Worm (Caenorhabditis elegans) whole organism, L3 larva: Measurements from ENCODE around the gene col-10.

ENCODE experiments used
- R02D3.7 ChIP-seq: fragments of 150-350 bp; optimal IDR thresholded peaks from 2 replicates; lab custom pipeline; 2014; ENCODE audit warnings: missing biosample characterization, missing genetic modification characterization
- ceh-82 ChIP-seq: fragments of 150-350 bp; optimal IDR thresholded peaks from 2 replicates; lab custom pipeline; 2014; ENCODE audit warnings: missing biosample characterization, missing genetic modification characterization
- lin-15B ChIP-seq: fragments of 150-350 bp; optimal IDR thresholded peaks from 2 replicates; lab custom pipeline; 2014; ENCODE audit warnings: missing biosample characterization, missing genetic modification characterization
- nhr-237 ChIP-seq: fragments of 150-350 bp; optimal IDR thresholded peaks from 2 replicates; lab custom pipeline; 2014; ENCODE audit warnings: missing biosample characterization, missing genetic modification characterization
- ztf-11 ChIP-seq: fragments of 150-350 bp; optimal IDR thresholded peaks from 2 replicates; lab custom pipeline; 2014; ENCODE audit warnings: missing biosample characterization, missing genetic modification characterization

DNA sequence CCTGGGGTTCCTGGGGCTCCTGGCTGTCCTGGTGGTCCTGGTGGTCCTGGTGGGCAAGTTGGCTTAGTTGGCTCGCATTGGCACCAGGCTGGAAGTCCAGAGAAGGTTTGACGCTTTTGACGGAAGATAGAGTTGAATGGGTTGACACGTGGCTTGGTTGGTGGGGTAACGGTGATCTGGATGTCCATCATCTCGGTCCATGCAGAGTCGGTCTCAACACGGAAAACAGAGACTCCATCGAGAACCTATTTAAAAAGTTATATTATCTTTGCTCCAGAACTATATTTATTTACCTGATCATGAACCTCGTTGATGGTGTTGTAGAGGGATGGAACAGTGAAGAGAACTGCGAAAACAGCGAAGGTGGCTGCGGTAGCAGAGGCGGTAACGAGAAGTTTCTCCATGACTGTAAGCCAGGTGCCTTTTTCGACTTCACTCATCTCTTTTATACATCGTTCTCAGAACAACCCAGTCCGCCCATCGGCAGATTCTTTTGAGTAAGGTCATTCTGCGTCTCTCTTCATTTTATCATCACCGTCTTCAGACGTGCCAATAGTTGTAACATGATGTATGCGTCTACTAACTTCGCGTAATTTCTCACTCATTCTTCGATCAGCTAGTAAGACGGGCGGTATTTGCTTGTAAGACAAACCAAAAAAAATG is 4.8 kb downstream of the col-10 start, which contains the start of gene col-144:
- TF ChIP-seq ceh-82 (no peak), nhr-237 (tag; lab: Kevin White, UChicago) (no peak), R02D3.7 (no peak), ztf-11 (tag; lab: Kevin White, UChicago) (no peak), lin-15B (tag; lab: Kevin White, UChicago) (no peak)
